Worm (Caenorhabditis elegans) whole organism, young adult: Measurements from ENCODE around the gene ZK1290.5.

Experiments used
- ama-1 ChIP-seq, 3 experiments: fragments of 150-350 bp in 1 of 3; sonication (generic microtip) in 2 of 3; optimal IDR thresholded peaks; 2 replicates each; lab custom pipeline; 2014 to 2018; ENCODE audit warnings: missing biosample characterization in 2 of 3, missing genetic modification characterization in 2 of 3, missing genetic modification reagents in 2 of 3
- ccch-3 ChIP-seq: fragments of 200-800 bp; sonication (Bioruptor generic); optimal IDR thresholded peaks from 2 replicates; lab custom pipeline; 2018; ENCODE audit warnings: mild to moderate bottlenecking, missing genetic modification characterization, missing compliant biosample characterization
- dox-1 ChIP-seq: fragments of 200-800 bp; sonication (Bioruptor generic); IDR thresholded peaks from 2 replicates; pipeline ENCODE4 v1.3.6; 2022; ENCODE audit warnings: missing genetic modification reagents, missing genetic modification characterization, missing compliant biosample characterization
- lin-40 ChIP-seq: sonication (generic microtip); optimal IDR thresholded peaks from 2 replicates; lab custom pipeline; 2016; ENCODE audit warnings: missing genetic modification characterization, mild to moderate bottlenecking, missing compliant biosample characterization, missing genotype, missing genetic modification reagents
- lin-54 ChIP-seq: fragments of 200-800 bp; sonication (Bioruptor generic); optimal IDR thresholded peaks from 2 replicates; lab custom pipeline; 2018; ENCODE audit warnings: mild to moderate bottlenecking, missing genetic modification characterization, missing compliant biosample characterization
- snpc-4 ChIP-seq, 5 experiments: fragments of 150-350 bp in 1 of 5; sonication (generic microtip) in 4 of 5; optimal IDR thresholded peaks; 2 replicates each; lab custom pipeline; 2014 to 2018; ENCODE audit warnings: missing genetic modification characterization in 5 of 5, missing biosample characterization in 3 of 5, antibody characterized with exemption in 2 of 5, mild to moderate bottlenecking in 2 of 5, missing compliant biosample characterization in 2 of 5, missing genotype in 2 of 5, moderate library complexity in 2 of 5, missing genetic modification reagents in 1 of 5

- TF ChIP-seq ama-1 (optimal IDR thresholded peaks at IDR 0.05; lab: Kevin White, UChicago), result no peak
- no peak for TF ChIP-seq ama-1 (GFP tag; optimal IDR thresholded peaks at IDR 0.05; lab: Kevin White, UChicago)
- no peak for TF ChIP-seq snpc-4 (GFP tag; optimal IDR thresholded peaks at IDR 0.05; lab: Kevin White, UChicago)
- no peak for TF ChIP-seq snpc-4 (tag; optimal IDR thresholded peaks at IDR 0.05; lab: Kevin White, UChicago)
- no peak for TF ChIP-seq lin-40 (tag; lab: Kevin White, UChicago)
- 0 out of 2 replicates have a peak, but pooled peaks have one; percentile 13 for TF ChIP-seq dox-1
- no peak for TF ChIP-seq lin-54 (GFP tag; lab: Kevin White, UChicago)
- TF ChIP-seq ccch-3 (GFP tag; lab: Kevin White, UChicago), result no peak
Observed at ce11 chrII:7530944-7531343, 1.5 kb downstream of the ZK1290.5 start, which contains the start of gene wrt-1.
